Worm (Caenorhabditis elegans): ENCODE results near the gene oatr-1.

- no peak for TF ChIP-seq snpc-4 (tag; optimal IDR thresholded peaks at IDR 0.05)
- no peak for TF ChIP-seq crh-2 (tag; optimal IDR thresholded peaks at IDR 0.05)
- no peak for TF ChIP-seq mdl-1 (tag; optimal IDR thresholded peaks at IDR 0.05)
- TF ChIP-seq egl-27 (tag; optimal IDR thresholded peaks at IDR 0.05), result no peak
- TF ChIP-seq blmp-1 (tag; optimal IDR thresholded peaks at IDR 0.05; ENCODE audit: insufficient read depth), result no peak
- no peak for TF ChIP-seq ceh-16 (tag; optimal IDR thresholded peaks at IDR 0.05)
- TF ChIP-seq unc-62 (GFP tag; optimal IDR thresholded peaks at IDR 0.05), result no peak
- no peak for TF ChIP-seq sma-3 (GFP tag; optimal IDR thresholded peaks at IDR 0.05)
- no peak for TF ChIP-seq mab-5 (tag; optimal IDR thresholded peaks at IDR 0.05)
These were observed 15.9 kb upstream of the oatr-1 start, which contains the start of gene C05D11.5 for ce11 chrIII:6411914-6412313.
